Worm (Caenorhabditis elegans) whole organism, late embryonic: ENCODE results near the gene fbxb-75.

Source experiments
- C08G9.2 ChIP-seq: sonication (generic microtip); optimal IDR thresholded peaks from 2 replicates; lab custom pipeline; 2016; ENCODE audit warnings: mild to moderate bottlenecking, missing genetic modification characterization, moderate library complexity, missing compliant biosample characterization
- K09A11.1 ChIP-seq: sonication (generic microtip); optimal IDR thresholded peaks from 2 replicates; lab custom pipeline; 2017; ENCODE audit warnings: antibody characterized with exemption, mild to moderate bottlenecking, missing genetic modification characterization, missing compliant biosample characterization; ENCODE audit not compliant: insufficient read depth
- T23F11.4 ChIP-seq: fragments of 200-800 bp; sonication (Bioruptor generic); optimal IDR thresholded peaks from 2 replicates; lab custom pipeline; 2018; ENCODE audit warnings: mild to moderate bottlenecking, missing genetic modification characterization, missing compliant biosample characterization
- ahr-1 ChIP-seq: sonication (generic microtip); optimal IDR thresholded peaks from 2 replicates; lab custom pipeline; 2016; ENCODE audit warnings: missing genetic modification characterization, missing compliant biosample characterization
- ama-1 ChIP-seq: fragments of 150-350 bp; optimal IDR thresholded peaks from 2 replicates; lab custom pipeline; 2014
- ceh-2 ChIP-seq: sonication (generic microtip); optimal IDR thresholded peaks from 2 replicates; lab custom pipeline; 2016; ENCODE audit warnings: missing genotype, missing genetic modification characterization, missing compliant biosample characterization
- ceh-24 ChIP-seq: sonication (generic microtip); optimal IDR thresholded peaks from 2 replicates; lab custom pipeline; 2016; ENCODE audit warnings: mild to moderate bottlenecking, missing genetic modification characterization, missing compliant biosample characterization
- ceh-30 ChIP-seq: fragments of 150-350 bp; optimal IDR thresholded peaks from 2 replicates; lab custom pipeline; 2014; ENCODE audit warnings: missing biosample characterization, missing genetic modification characterization
- ceh-31 ChIP-seq: sonication (generic microtip); optimal IDR thresholded peaks from 2 replicates; lab custom pipeline; 2016; ENCODE audit warnings: missing genetic modification characterization, missing compliant biosample characterization
- ceh-34 ChIP-seq: sonication (generic microtip); optimal IDR thresholded peaks from 2 replicates; lab custom pipeline; 2016; ENCODE audit warnings: mild to moderate bottlenecking, missing genetic modification characterization, missing compliant biosample characterization
- ceh-48 ChIP-seq: sonication (generic microtip); optimal IDR thresholded peaks from 2 replicates; lab custom pipeline; 2016; ENCODE audit warnings: missing genetic modification characterization, inconsistent platforms, missing compliant biosample characterization
- ceh-6 ChIP-seq: fragments of 200-800 bp; sonication (Bioruptor generic); optimal IDR thresholded peaks from 2 replicates; lab custom pipeline; 2018; ENCODE audit warnings: mild to moderate bottlenecking, missing genetic modification characterization, missing compliant biosample characterization
- ceh-9 ChIP-seq: sonication (generic microtip); optimal IDR thresholded peaks from 2 replicates; lab custom pipeline; 2016; ENCODE audit warnings: mild to moderate bottlenecking, missing genetic modification characterization, inconsistent platforms, missing compliant biosample characterization
- elt-4 ChIP-seq: sonication (generic microtip); optimal IDR thresholded peaks from 2 replicates; lab custom pipeline; 2016; ENCODE audit warnings: missing genetic modification characterization, missing compliant biosample characterization
- ets-4 ChIP-seq: sonication (generic microtip); optimal IDR thresholded peaks from 2 replicates; lab custom pipeline; 2016; ENCODE audit warnings: missing genetic modification characterization, missing compliant biosample characterization
- fkh-10 ChIP-seq: fragments of 150-350 bp; optimal IDR thresholded peaks from 2 replicates; lab custom pipeline; 2014; ENCODE audit warnings: missing biosample characterization, missing genetic modification reagents, missing genetic modification characterization
- fkh-6 ChIP-seq: sonication (generic microtip); optimal IDR thresholded peaks from 2 replicates; lab custom pipeline; 2016; ENCODE audit warnings: missing genetic modification characterization, missing compliant biosample characterization
- gmeb-2 ChIP-seq: sonication (generic microtip); optimal IDR thresholded peaks from 2 replicates; lab custom pipeline; 2016; ENCODE audit warnings: missing genetic modification characterization, inconsistent platforms, missing compliant biosample characterization
- hlh-15 ChIP-seq: sonication (generic microtip); optimal IDR thresholded peaks from 2 replicates; lab custom pipeline; 2016; ENCODE audit warnings: missing genetic modification characterization, missing compliant biosample characterization
- hlh-30 ChIP-seq: sonication (generic microtip); optimal IDR thresholded peaks from 2 replicates; lab custom pipeline; 2017; ENCODE audit warnings: antibody characterized with exemption, missing genetic modification characterization, missing compliant biosample characterization; ENCODE audit not compliant: insufficient read depth
- hlh-6 ChIP-seq: sonication (generic microtip); optimal IDR thresholded peaks from 2 replicates; lab custom pipeline; 2016; ENCODE audit warnings: missing genotype, missing genetic modification characterization, missing compliant biosample characterization
- lim-6 ChIP-seq: sonication (generic microtip); optimal IDR thresholded peaks from 2 replicates; lab custom pipeline; 2016; ENCODE audit warnings: missing genetic modification characterization, missing compliant biosample characterization
- lin-11 ChIP-seq: fragments of 200-800 bp; sonication (Bioruptor generic); optimal IDR thresholded peaks from 2 replicates; lab custom pipeline; 2018; ENCODE audit warnings: mild to moderate bottlenecking, missing genetic modification characterization, missing compliant biosample characterization
- nfya-1 ChIP-seq: sonication (generic microtip); optimal IDR thresholded peaks from 2 replicates; lab custom pipeline; 2017; ENCODE audit warnings: missing genetic modification characterization, mild to moderate bottlenecking, missing compliant biosample characterization, antibody characterized with exemption, moderate library complexity
- nhr-11 ChIP-seq: fragments of 150-350 bp; optimal IDR thresholded peaks from 2 replicates; lab custom pipeline; 2014; ENCODE audit warnings: missing biosample characterization, missing genetic modification characterization
- nhr-232 ChIP-seq: sonication (generic microtip); optimal IDR thresholded peaks from 2 replicates; lab custom pipeline; 2016; ENCODE audit warnings: missing genetic modification characterization, missing compliant biosample characterization
- pag-3 ChIP-seq: sonication (generic microtip); optimal IDR thresholded peaks from 2 replicates; lab custom pipeline; 2016; ENCODE audit warnings: missing compliant biosample characterization, missing genetic modification characterization, borderline replicate concordance
- pat-9 ChIP-seq: fragments of 200-800 bp; sonication (Bioruptor generic); optimal IDR thresholded peaks from 2 replicates; lab custom pipeline; 2018; ENCODE audit warnings: mild to moderate bottlenecking, missing genetic modification characterization, moderate library complexity, missing compliant biosample characterization
- pax-1 ChIP-seq: fragments of 150-350 bp; optimal IDR thresholded peaks from 2 replicates; lab custom pipeline; 2014; ENCODE audit warnings: missing biosample characterization, missing genetic modification characterization
- pqm-1 ChIP-seq: sonication (generic microtip); optimal IDR thresholded peaks from 2 replicates; lab custom pipeline; 2016; ENCODE audit warnings: missing genetic modification characterization, missing compliant biosample characterization
- ref-2 ChIP-seq: sonication (generic microtip); optimal IDR thresholded peaks from 2 replicates; lab custom pipeline; 2016; ENCODE audit warnings: missing genetic modification characterization, missing compliant biosample characterization
- rnt-1 ChIP-seq: sonication (generic microtip); optimal IDR thresholded peaks from 2 replicates; lab custom pipeline; 2016; ENCODE audit warnings: missing genetic modification characterization, missing compliant biosample characterization
- sox-2 ChIP-seq: fragments of 200-800 bp; sonication (Bioruptor generic); IDR thresholded peaks from 2 replicates; pipeline ENCODE4 v1.3.6; 2022; ENCODE audit warnings: missing genetic modification reagents, missing genetic modification characterization, missing compliant biosample characterization
- sox-4 ChIP-seq: sonication (generic microtip); optimal IDR thresholded peaks from 2 replicates; lab custom pipeline; 2017; ENCODE audit warnings: mild to moderate bottlenecking, missing genetic modification characterization, inconsistent platforms, missing compliant biosample characterization
- syd-9 ChIP-seq: sonication (generic microtip); optimal IDR thresholded peaks from 2 replicates; lab custom pipeline; 2016; ENCODE audit warnings: mild to moderate bottlenecking, missing genetic modification characterization, moderate library complexity, missing compliant biosample characterization
- tbx-7 ChIP-seq: sonication (generic microtip); optimal IDR thresholded peaks from 2 replicates; lab custom pipeline; 2016; ENCODE audit warnings: missing genotype, missing genetic modification characterization, missing compliant biosample characterization
- ttx-3 ChIP-seq: sonication (generic microtip); optimal IDR thresholded peaks from 2 replicates; lab custom pipeline; 2016; ENCODE audit warnings: missing genetic modification reagents, missing genetic modification characterization, missing compliant biosample characterization
- unc-3 ChIP-seq, 2 experiments: fragments of 200-800 bp in 1 of 2; sonication (Bioruptor generic) in 1 of 2; sonication (generic microtip) in 1 of 2; conservative IDR thresholded peaks in 1 of 2; optimal IDR thresholded peaks in 1 of 2; 2 replicates each; pipeline versions ENCODE4 v1.3.6 to Lab custom; 2016 to 2022; ENCODE audit warnings: missing compliant biosample characterization in 2 of 2, missing genetic modification characterization in 2 of 2, missing genetic modification reagents in 1 of 2
- unc-86 ChIP-seq: sonication (generic microtip); optimal IDR thresholded peaks from 2 replicates; lab custom pipeline; 2016; ENCODE audit warnings: missing genetic modification characterization, missing compliant biosample characterization
- zip-5 ChIP-seq: sonication (generic microtip); optimal IDR thresholded peaks from 2 replicates; lab custom pipeline; 2016; ENCODE audit warnings: missing genetic modification characterization, missing compliant biosample characterization

Gene fbxb-75

ce11 chrIV:4390438-4390894 is 50.5 kb downstream of the fbxb-75 start, which contains the start of the genes rpl-7A and set-21 (continued):
- TF ChIP-seq ceh-24 (tag; lab: Kevin White, UChicago): no peak
- no peak for TF ChIP-seq pax-1
- TF ChIP-seq ceh-48 (tag; lab: Kevin White, UChicago): peak; percentile 40
- peak; percentile 34 for TF ChIP-seq C08G9.2 (tag; lab: Kevin White, UChicago)
- no peak for TF ChIP-seq ttx-3
- TF ChIP-seq ceh-2: peak; percentile 15
- TF ChIP-seq elt-4 (tag; lab: Kevin White, UChicago): no peak
- no peak for TF ChIP-seq hlh-6 (tag; lab: Kevin White, UChicago)
- no peak for TF ChIP-seq nhr-11 (tag; lab: Kevin White, UChicago)
- TF ChIP-seq nhr-232: no peak
- no peak for TF ChIP-seq ceh-9 (tag; lab: Kevin White, UChicago)
- TF ChIP-seq fkh-6 (tag; lab: Kevin White, UChicago): no peak
- TF ChIP-seq ets-4 (tag; lab: Kevin White, UChicago): peak; percentile 7
- no peak for TF ChIP-seq K09A11.1 (tag; lab: Kevin White, UChicago)
- TF ChIP-seq pat-9 (tag; lab: Kevin White, UChicago): no peak
- TF ChIP-seq sox-4 (tag; lab: Kevin White, UChicago): no peak
- no peak for TF ChIP-seq lin-11 (tag; lab: Kevin White, UChicago)
- TF ChIP-seq ahr-1: no peak
- TF ChIP-seq pqm-1 (tag; lab: Kevin White, UChicago): no peak
- no peak for TF ChIP-seq gmeb-2 (tag; lab: Kevin White, UChicago)
- TF ChIP-seq hlh-15 (tag; lab: Kevin White, UChicago): no peak
- TF ChIP-seq syd-9 (tag; lab: Kevin White, UChicago): no peak
- peak; percentile 81 for TF ChIP-seq ceh-31 (tag; lab: Kevin White, UChicago)
- TF ChIP-seq fkh-10 (GFP tag; lab: Kevin White, UChicago): no peak
- TF ChIP-seq ref-2 (tag; lab: Kevin White, UChicago): peak; percentile 88
- TF ChIP-seq rnt-1 (tag; lab: Kevin White, UChicago): peak; percentile 68
- TF ChIP-seq zip-5 (tag; lab: Kevin White, UChicago): peak; percentile 14
- TF ChIP-seq hlh-30: peak; percentile 43
- TF ChIP-seq ceh-34: peak; percentile 90
- peak; percentile 71 for TF ChIP-seq unc-86 (tag; lab: Kevin White, UChicago)
- peak; percentile 15 for TF ChIP-seq tbx-7
- peak; percentile 63; the same call in 1 of the 2 replicates for TF ChIP-seq unc-3 (GFP tag; conservative IDR thresholded peaks at IDR 0.05; lab: Robert Waterston, UW)
- TF ChIP-seq unc-3 (tag; optimal IDR thresholded peaks at IDR 0.05; lab: Kevin White, UChicago): no peak
- no peak for TF ChIP-seq lim-6
- no peak for TF ChIP-seq ceh-6 (GFP tag; lab: Kevin White, UChicago)
- peak; percentile 27; the same call in 1 of the 2 replicates for TF ChIP-seq sox-2 (GFP tag; lab: Robert Waterston, UW)
- peak; percentile 16 for TF ChIP-seq T23F11.4 (GFP tag; lab: Kevin White, UChicago)
- TF ChIP-seq ama-1 (lab: Kevin White, UChicago): no peak
- TF ChIP-seq pag-3 (tag; lab: Kevin White, UChicago): no peak
- TF ChIP-seq nfya-1 (tag; lab: Kevin White, UChicago): peak; percentile 85
- no peak for TF ChIP-seq ceh-30 (tag; lab: Kevin White, UChicago)
